Fruit fly (Drosophila melanogaster): ENCODE measurements around the gene Eig71Ee.
A peak's percentile ranks its signal among the peaks of the same experiment; 100 is the strongest.

The Eig71Ee gene

DNA sequence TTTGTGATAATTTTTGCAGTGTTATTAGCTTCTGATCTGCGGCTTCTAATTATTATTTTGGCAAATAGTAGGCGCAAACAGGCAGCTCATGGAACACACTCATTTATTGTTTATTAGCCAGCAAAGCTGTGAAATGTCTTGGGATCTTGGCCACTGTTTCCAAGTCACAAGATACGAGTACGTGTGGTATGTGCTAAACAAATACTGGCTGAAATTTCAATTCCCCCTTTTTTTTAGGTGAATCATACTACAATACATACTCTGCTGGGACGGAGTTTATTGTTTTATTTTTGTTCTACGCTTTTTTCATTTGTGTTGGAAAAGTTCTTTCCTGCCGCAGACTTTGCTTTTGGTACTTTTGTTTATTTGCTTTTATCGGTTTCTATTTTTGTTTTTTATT lies 24.7 kb downstream of the Eig71Ee start:
- TF ChIP-seq CG8478 (optimal IDR thresholded peaks at IDR 0.05) (no peak), CTCF (optimal IDR thresholded peaks at IDR 0.05) (no peak)

DNA sequence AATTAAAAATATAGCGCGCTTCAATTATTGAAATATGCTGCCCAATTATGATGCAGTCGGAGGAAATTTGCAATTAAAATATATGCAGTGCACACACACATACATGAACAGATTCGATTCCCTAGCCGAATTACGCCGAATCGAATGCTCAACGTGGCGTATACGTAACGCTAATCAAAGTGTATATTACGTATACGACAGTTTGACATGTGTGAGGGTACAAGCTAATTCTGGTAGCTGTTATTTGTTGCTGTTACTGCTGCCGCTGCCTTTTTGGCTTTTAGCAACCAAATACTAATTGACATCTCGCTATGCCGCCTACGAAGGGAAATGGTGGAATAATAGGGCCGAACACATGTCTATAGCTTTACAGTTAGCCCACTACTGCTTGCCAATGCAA lies 28.5 kb downstream of the Eig71Ee start:
- TF ChIP-seq CG8478 (optimal IDR thresholded peaks at IDR 0.05) (no peak), CTCF (optimal IDR thresholded peaks at IDR 0.05) (no peak)

dm6 chr3L:15625676-15626414 lies 30.0 kb downstream of the Eig71Ee start:
- TF ChIP-seq CG8478 (optimal IDR thresholded peaks at IDR 0.05) = no peak
- TF ChIP-seq CTCF (optimal IDR thresholded peaks at IDR 0.05) = no peak

- TF ChIP-seq CG8478 (optimal IDR thresholded peaks at IDR 0.05) = no peak
- no peak for TF ChIP-seq CTCF (optimal IDR thresholded peaks at IDR 0.05)
These were observed 30.7 kb downstream of the Eig71Ee start for dm6 chr3L:15624944-15625610.

DNA sequence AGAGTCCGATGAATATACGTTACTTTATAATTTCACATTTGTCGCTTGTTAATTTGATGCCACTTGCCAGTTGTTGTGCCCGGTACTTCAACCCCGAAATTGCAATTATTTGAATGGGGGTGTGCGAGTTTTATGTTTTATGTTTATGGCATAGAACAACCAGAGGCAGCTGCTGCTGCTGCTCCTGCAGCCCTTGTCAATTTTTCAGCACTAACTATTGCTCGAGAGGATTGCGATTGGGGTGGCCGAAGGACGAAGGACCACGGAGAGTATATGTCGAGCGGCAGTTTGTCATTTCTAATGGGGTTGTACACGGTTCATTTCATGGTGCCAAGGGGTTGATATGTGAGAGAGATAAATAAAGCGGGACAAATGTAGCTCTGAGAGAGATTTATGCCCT lies 31.7 kb downstream of the Eig71Ee start:
- TF ChIP-seq CG8478 (optimal IDR thresholded peaks at IDR 0.05) (no peak), CTCF (optimal IDR thresholded peaks at IDR 0.05) (no peak)

dm6 chr3L:15619626-15620247 lies 36.1 kb downstream of the Eig71Ee start, which contains the start of gene Phs:
TSS of gene Phs (plus strand) at chr3L:15619901.
- TF ChIP-seq CG8478 (optimal IDR thresholded peaks at IDR 0.05) (no peak), CTCF (optimal IDR thresholded peaks at IDR 0.05) (peak in 1 of 2 experiments; percentile 11)

dm6 chr3L:15616900-15617299 lies 38.9 kb downstream of the Eig71Ee start:
- TF ChIP-seq CG8478 (optimal IDR thresholded peaks at IDR 0.05) (no peak), CTCF (optimal IDR thresholded peaks at IDR 0.05) (no peak)

DNA sequence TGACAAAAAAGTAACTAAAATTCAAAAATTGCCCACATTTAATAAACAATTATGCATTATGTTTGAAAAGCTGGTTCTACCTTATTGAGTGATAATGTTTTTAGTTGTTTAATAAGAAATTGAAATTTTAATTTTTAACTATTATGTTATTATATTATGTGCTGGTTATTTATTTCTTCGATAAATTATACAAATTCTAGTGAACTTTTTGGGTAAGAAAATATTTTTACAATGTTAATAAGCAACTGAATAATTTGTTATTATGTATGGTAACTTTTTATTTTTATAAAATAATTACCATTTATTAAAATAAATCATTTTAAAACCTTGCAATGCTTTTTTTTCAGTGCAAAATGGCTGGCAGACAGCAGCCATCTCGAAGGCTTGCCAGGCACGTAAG lies 39.3 kb downstream of the Eig71Ee start:
- TF ChIP-seq CTCF (optimal IDR thresholded peaks at IDR 0.05) (no peak), CG8478 (optimal IDR thresholded peaks at IDR 0.05) (no peak)

DNA sequence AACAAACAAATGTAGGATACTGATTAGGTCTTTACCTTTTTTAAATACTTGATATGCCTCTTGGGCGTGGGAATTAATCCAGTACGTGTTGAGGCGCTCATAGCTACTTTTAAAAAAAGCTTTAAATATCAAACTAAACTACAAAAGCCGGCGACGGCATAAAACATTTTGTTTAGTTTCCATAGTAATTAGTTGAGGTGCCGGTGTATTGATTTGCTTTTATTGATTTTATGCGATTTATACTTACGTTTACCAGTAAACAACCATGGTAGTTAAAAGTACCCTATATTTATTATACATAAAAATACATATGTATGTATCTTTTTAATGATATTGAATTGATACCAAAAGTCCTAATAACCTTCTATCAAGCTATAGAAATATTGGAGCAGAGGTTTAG lies 43.1 kb downstream of the Eig71Ee start, which contains the start of gene CG13449:
Gene CG13449, minus strand, starts transcription at position 101 of the 400 bp plus-strand sequence.
- TF ChIP-seq CG8478 (optimal IDR thresholded peaks at IDR 0.05) (no peak), CTCF (optimal IDR thresholded peaks at IDR 0.05) (no peak)

DNA sequence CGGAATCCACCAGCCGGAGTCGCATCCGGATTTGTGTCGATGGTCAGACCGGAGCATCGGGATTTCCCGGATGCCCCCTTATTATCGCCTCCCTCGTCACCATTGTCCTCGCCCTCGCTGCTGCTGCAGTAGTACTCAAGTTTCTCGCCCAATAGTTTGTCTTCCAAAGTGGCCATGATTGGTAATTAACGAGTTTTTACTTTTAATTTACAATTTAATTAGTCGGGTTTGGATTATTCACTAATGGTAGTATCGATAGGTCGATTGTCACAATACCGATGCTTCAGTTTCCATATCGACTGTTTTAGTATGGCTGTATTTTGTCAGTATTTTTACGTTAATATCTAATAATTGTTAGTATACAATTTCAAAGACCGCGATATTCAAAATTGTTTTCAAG lies 45.7 kb downstream of the Eig71Ee start, which contains the start of gene CG7650:
Gene CG7650, minus strand, starts transcription at position 278 of the 400 bp plus-strand sequence.
- TF ChIP-seq CG8478 (optimal IDR thresholded peaks at IDR 0.05) (no peak), CTCF (optimal IDR thresholded peaks at IDR 0.05) (no peak)

dm6 chr3L:15604979-15605378 lies 50.8 kb downstream of the Eig71Ee start:
- TF ChIP-seq CG8478 (optimal IDR thresholded peaks at IDR 0.05) (no peak), CTCF (optimal IDR thresholded peaks at IDR 0.05) (no peak)
